Fruit fly (Drosophila melanogaster): ENCODE results near the gene Uros1.

The Uros1 gene

DNA sequence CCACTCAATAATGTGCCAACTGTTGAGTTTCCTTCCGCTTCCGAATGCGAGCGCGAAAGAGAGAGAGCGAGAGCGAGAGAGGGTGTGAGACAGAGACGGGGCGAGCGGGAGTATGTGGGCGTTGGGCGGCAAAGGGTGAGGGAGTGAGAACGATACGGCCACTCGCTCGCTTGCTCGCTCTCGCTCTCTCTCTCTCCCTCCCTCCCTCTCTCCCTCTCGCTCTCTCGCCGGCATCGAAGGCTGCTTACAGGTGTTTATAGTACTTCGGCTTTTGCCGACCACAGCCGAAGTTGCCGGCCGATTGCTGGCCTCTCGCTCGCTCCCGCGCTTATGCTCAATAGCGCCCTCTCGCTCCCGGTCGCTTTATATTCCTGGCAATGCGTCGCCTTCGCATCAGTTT is 24.7 kb upstream of the Uros1 start (continued):
- peak; percentile 14 for TF ChIP-seq NC2α (GFP tag; optimal IDR thresholded peaks at IDR 0.05)
- TF ChIP-seq Deaf1 (tag; optimal IDR thresholded peaks at IDR 0.05): peak; percentile 100
- peak; percentile 11 for TF ChIP-seq CG12155 (GFP tag; optimal IDR thresholded peaks at IDR 0.05)
- TF ChIP-seq prd (optimal IDR thresholded peaks at IDR 0.05): no peak
- TF ChIP-seq prd (GFP tag; IDR thresholded peaks at IDR 0.05): no peak
- no peak for TF ChIP-seq Neu2 (GFP tag; optimal IDR thresholded peaks at IDR 0.05; ENCODE audit: borderline replicate concordance)
- no peak for TF ChIP-seq Sox100B (GFP tag; optimal IDR thresholded peaks at IDR 0.05)
- TF ChIP-seq aop (GFP tag; IDR thresholded peaks at IDR 0.05): 0 out of 2 replicates have a peak, but pooled peaks have one; percentile 28
- TF ChIP-seq CG11504 (tag; optimal IDR thresholded peaks at IDR 0.05): no peak
- TF ChIP-seq sens-2 (GFP tag; IDR thresholded peaks at IDR 0.05): no peak
- TF ChIP-seq CG4404 (GFP tag; IDR thresholded peaks at IDR 0.05): no peak
- peak; percentile 19 for TF ChIP-seq ftz-f1 (GFP tag; optimal IDR thresholded peaks at IDR 0.05)
- peak; percentile 1 for TF ChIP-seq nmo (GFP tag; optimal IDR thresholded peaks at IDR 0.05)
- no peak for TF ChIP-seq lmd (GFP tag; IDR thresholded peaks at IDR 0.05)
- TF ChIP-seq Taf1 (GFP tag; IDR thresholded peaks at IDR 0.05): 0 out of 2 replicates have a peak, but pooled peaks have one; percentile 6
- no peak for TF ChIP-seq CG5953 (GFP tag; IDR thresholded peaks at IDR 0.05)
- no peak for TF ChIP-seq run (tag; optimal IDR thresholded peaks at IDR 0.05)
- peak; percentile 46 for TF ChIP-seq Nf-YB (GFP tag; optimal IDR thresholded peaks at IDR 0.05)
- TF ChIP-seq CG9817 (tag; optimal IDR thresholded peaks at IDR 0.05): no peak
- no peak for TF ChIP-seq gem (tag; optimal IDR thresholded peaks at IDR 0.05)
- no peak for TF ChIP-seq CG12769 (tag; optimal IDR thresholded peaks at IDR 0.05)
- no peak for TF ChIP-seq knrl (GFP tag; IDR thresholded peaks at IDR 0.05; ENCODE audit: partially characterized antibody)
- no peak for TF ChIP-seq dpn (GFP tag; optimal IDR thresholded peaks at IDR 0.05)
- TF ChIP-seq CG6765 (GFP tag; optimal IDR thresholded peaks at IDR 0.05): no peak
- no peak for TF ChIP-seq cwo (GFP tag; optimal IDR thresholded peaks at IDR 0.05)
- TF ChIP-seq CG2875 (GFP tag; optimal IDR thresholded peaks at IDR 0.05): no peak
- TF ChIP-seq CG11093 (GFP tag; IDR thresholded peaks at IDR 0.05): no peak
- no peak for TF ChIP-seq twi (tag; optimal IDR thresholded peaks at IDR 0.05)
- TF ChIP-seq ato (GFP tag; IDR thresholded peaks at IDR 0.05; ENCODE audit: partially characterized antibody): no peak
- TF ChIP-seq sqz (GFP tag; optimal IDR thresholded peaks at IDR 0.05): no peak
- no peak for TF ChIP-seq Oli (tag; optimal IDR thresholded peaks at IDR 0.05)
- TF ChIP-seq CG8478 (optimal IDR thresholded peaks at IDR 0.05): peak; percentile 89
- no peak for TF ChIP-seq fd102C (GFP tag; optimal IDR thresholded peaks at IDR 0.05)
- TF ChIP-seq CG31388 (GFP tag; optimal IDR thresholded peaks at IDR 0.05): no peak
- TF ChIP-seq CG10321 (GFP tag; IDR thresholded peaks at IDR 0.05): peak; percentile 75
- TF ChIP-seq D (optimal IDR thresholded peaks at IDR 0.05): no peak
- no peak for TF ChIP-seq D (GFP tag; optimal IDR thresholded peaks at IDR 0.05)
- peak; percentile 98 for TF ChIP-seq scrt (GFP tag; optimal IDR thresholded peaks at IDR 0.05)
- TF ChIP-seq zfh1 (GFP tag; IDR thresholded peaks at IDR 0.05): no peak
- peak; percentile 56 to 67 for TF ChIP-seq Trl (optimal IDR thresholded peaks at IDR 0.05)
- TF ChIP-seq Trl (GFP tag; optimal IDR thresholded peaks at IDR 0.05): no peak
- no peak for TF ChIP-seq CG7745 (tag; optimal IDR thresholded peaks at IDR 0.05)
- TF ChIP-seq CG10147 (GFP tag; optimal IDR thresholded peaks at IDR 0.05): no peak
- peak; percentile 15 for TF ChIP-seq lab (GFP tag; optimal IDR thresholded peaks at IDR 0.05)
- TF ChIP-seq CG8765 (GFP tag; IDR thresholded peaks at IDR 0.05): no peak
- TF ChIP-seq Antp (GFP tag; optimal IDR thresholded peaks at IDR 0.05): peak; percentile 4
- TF ChIP-seq Spps (tag; optimal IDR thresholded peaks at IDR 0.05): no peak
- no peak for TF ChIP-seq CG16779 (GFP tag; IDR thresholded peaks at IDR 0.05)
- no peak for TF ChIP-seq pzg (GFP tag; optimal IDR thresholded peaks at IDR 0.05)
- no peak for TF ChIP-seq CG13775 (GFP tag; optimal IDR thresholded peaks at IDR 0.05)
- TF ChIP-seq ab (GFP tag; optimal IDR thresholded peaks at IDR 0.05): no peak
- no peak for TF ChIP-seq lbe (GFP tag; optimal IDR thresholded peaks at IDR 0.05)

All from whole organism, embryonic.